Worm (Caenorhabditis elegans) whole organism, L4 larva: ENCODE results near the gene nspc-15.

ENCODE experiments used
- F10B5.3 ChIP-seq: sonication (generic microtip); optimal IDR thresholded peaks from 2 replicates; lab custom pipeline; 2016; ENCODE audit warnings: mild to moderate bottlenecking, missing genetic modification characterization, missing compliant biosample characterization
- F44E2.7 ChIP-seq: fragments of 200-800 bp; sonication (Bioruptor generic); IDR thresholded peaks from 2 replicates; pipeline ENCODE4 v2.1.2; 2022; ENCODE audit warnings: missing genetic modification characterization, missing compliant biosample characterization
- F49E8.2 ChIP-seq: sonication (generic microtip); optimal IDR thresholded peaks from 2 replicates; lab custom pipeline; 2016; ENCODE audit warnings: missing compliant biosample characterization, mild to moderate bottlenecking, missing genetic modification characterization, borderline replicate concordance
- T26A8.4 ChIP-seq: fragments of 200-800 bp; sonication (Bioruptor generic); IDR thresholded peaks from 2 replicates; pipeline ENCODE4 v1.3.6; 2022; ENCODE audit warnings: missing genetic modification characterization, missing compliant biosample characterization
- Y48G9A.11 ChIP-seq: fragments of 200-800 bp; sonication (Bioruptor generic); IDR thresholded peaks from 2 replicates; pipeline ENCODE4 v1.3.6; 2022; ENCODE audit warnings: missing genetic modification reagents, missing genetic modification characterization, missing compliant biosample characterization
- Y5F2A.4 ChIP-seq: fragments of 200-800 bp; sonication (Bioruptor generic); optimal IDR thresholded peaks from 2 replicates; lab custom pipeline; 2018; ENCODE audit warnings: mild to moderate bottlenecking, missing genetic modification characterization, missing compliant biosample characterization
- aha-1 ChIP-seq: fragments of 150-350 bp; peaks from one replicate; lab custom pipeline; 2014; ENCODE audit warnings: missing biosample characterization, missing genetic modification characterization
- ama-1 ChIP-seq: fragments of 150-350 bp; optimal IDR thresholded peaks from 2 replicates; lab custom pipeline; 2014; ENCODE audit warnings: inconsistent platforms, mixed read lengths
- ceh-20 ChIP-seq: fragments of 200-800 bp; sonication (Bioruptor generic); IDR thresholded peaks from 2 replicates; pipeline ENCODE4 v1.3.6; 2022; ENCODE audit warnings: missing genetic modification reagents, missing genetic modification characterization, missing compliant biosample characterization
- ceh-32 ChIP-seq: sonication (generic microtip); optimal IDR thresholded peaks from 2 replicates; lab custom pipeline; 2016; ENCODE audit warnings: mild to moderate bottlenecking, missing genetic modification characterization, missing compliant biosample characterization; ENCODE audit not compliant: poor library complexity
- ceh-44 ChIP-seq: fragments of 200-800 bp; sonication (Bioruptor generic); IDR thresholded peaks from 2 replicates; pipeline ENCODE4 v1.3.6; 2022; ENCODE audit warnings: missing genetic modification reagents, missing genetic modification characterization, missing compliant biosample characterization
- ceh-82 ChIP-seq: sonication (generic microtip); optimal IDR thresholded peaks from 2 replicates; lab custom pipeline; 2017; ENCODE audit warnings: missing biosample characterization, missing genetic modification characterization
- cey-2 ChIP-seq: sonication (generic microtip); optimal IDR thresholded peaks from 3 replicates; lab custom pipeline; 2017; ENCODE audit warnings: missing genetic modification characterization, mild to moderate bottlenecking, missing compliant biosample characterization, antibody characterized with exemption, borderline replicate concordance; ENCODE audit not compliant: insufficient read depth
- daf-16 ChIP-seq, 3 experiments: sonication (generic microtip); optimal IDR thresholded peaks; 2 replicates each; lab custom pipeline; 2016 to 2017; ENCODE audit warnings: missing genetic modification characterization in 3 of 3, missing genetic modification reagents in 3 of 3, mild to moderate bottlenecking in 2 of 3, missing compliant biosample characterization in 2 of 3, missing biosample characterization in 1 of 3, moderate library complexity in 1 of 3
- daf-19 ChIP-seq: fragments of 200-800 bp; sonication (Bioruptor generic); conservative IDR thresholded peaks from 2 replicates; pipeline ENCODE4 v1.3.6; 2022; ENCODE audit warnings: missing genetic modification characterization, missing compliant biosample characterization
- dmd-6 ChIP-seq: fragments of 200-800 bp; sonication (Bioruptor generic); IDR thresholded peaks from 2 replicates; pipeline ENCODE4 v1.3.6; 2022; ENCODE audit warnings: missing genetic modification reagents, missing genetic modification characterization, missing compliant biosample characterization
- dmd-8 ChIP-seq: fragments of 200-800 bp; sonication (Bioruptor generic); IDR thresholded peaks from 2 replicates; pipeline ENCODE4 v1.3.6; 2022; ENCODE audit warnings: missing genetic modification characterization, missing compliant biosample characterization
- dpl-1 ChIP-seq: fragments of 150-350 bp; optimal IDR thresholded peaks from 2 replicates; lab custom pipeline; 2014; ENCODE audit warnings: missing biosample characterization, missing genetic modification reagents, missing genetic modification characterization
- dve-1 ChIP-seq: sonication (generic microtip); optimal IDR thresholded peaks from 2 replicates; lab custom pipeline; 2017; ENCODE audit warnings: antibody characterized with exemption, mild to moderate bottlenecking, missing genetic modification characterization, missing compliant biosample characterization; ENCODE audit not compliant: insufficient read depth
- fos-1 ChIP-seq: fragments of 150-350 bp; optimal IDR thresholded peaks from 2 replicates; lab custom pipeline; 2014; ENCODE audit warnings: missing biosample characterization, missing genetic modification characterization
- gei-8 ChIP-seq: fragments of 200-800 bp; sonication (Bioruptor generic); optimal IDR thresholded peaks from 2 replicates; lab custom pipeline; 2018; ENCODE audit warnings: mild to moderate bottlenecking, missing genetic modification characterization, missing compliant biosample characterization
- hlh-11 ChIP-seq: fragments of 200-800 bp; sonication (Bioruptor generic); optimal IDR thresholded peaks from 2 replicates; lab custom pipeline; 2018; ENCODE audit warnings: mild to moderate bottlenecking, missing genetic modification characterization, missing compliant biosample characterization
- hmg-1.1 ChIP-seq: fragments of 200-800 bp; sonication (Bioruptor generic); IDR thresholded peaks from 2 replicates; pipeline ENCODE4 v1.3.6; 2022; ENCODE audit warnings: missing genetic modification reagents, missing genetic modification characterization, missing compliant biosample characterization
- jun-1 ChIP-seq: fragments of 150-350 bp; optimal IDR thresholded peaks from 2 replicates; lab custom pipeline; 2014; ENCODE audit warnings: missing biosample characterization, missing genetic modification reagents, missing genetic modification characterization
- lin-1 ChIP-seq: fragments of 200-800 bp; sonication (Bioruptor generic); IDR thresholded peaks from 2 replicates; pipeline ENCODE4 v1.3.6; 2022; ENCODE audit warnings: missing genetic modification reagents, missing genetic modification characterization, missing compliant biosample characterization
- lin-15B ChIP-seq: fragments of 150-350 bp; sonication (generic microtip); optimal IDR thresholded peaks from 3 replicates; lab custom pipeline; 2014; ENCODE audit warnings: missing biosample characterization, missing genetic modification characterization
- lsy-2 ChIP-seq, 2 experiments: fragments of 150-350 bp in 1 of 2; sonication (generic microtip) in 1 of 2; optimal IDR thresholded peaks; 2 replicates each; lab custom pipeline; 2014 to 2017; ENCODE audit warnings: missing biosample characterization in 2 of 2, missing genetic modification characterization in 2 of 2
- madf-5 ChIP-seq, 2 experiments: fragments of 200-800 bp; sonication (Bioruptor generic); IDR thresholded peaks; 2 replicates each; pipeline ENCODE4 v1.3.6; 2022; ENCODE audit warnings: missing compliant biosample characterization in 2 of 2, missing genetic modification characterization in 2 of 2
- mdl-1 ChIP-seq, 2 experiments: fragments of 150-350 bp in 1 of 2; sonication (generic microtip) in 1 of 2; optimal IDR thresholded peaks; 2 replicates each; lab custom pipeline; 2014 to 2017; ENCODE audit warnings: missing biosample characterization in 2 of 2, missing genetic modification characterization in 2 of 2
- mep-1 ChIP-seq: fragments of 150-350 bp; sonication (generic microtip); optimal IDR thresholded peaks from 3 replicates; lab custom pipeline; 2014; ENCODE audit warnings: missing biosample characterization, missing genetic modification characterization
- nhr-10 ChIP-seq: fragments of 150-350 bp; optimal IDR thresholded peaks from 2 replicates; lab custom pipeline; 2014; ENCODE audit warnings: missing biosample characterization, missing genetic modification characterization
- nhr-237 ChIP-seq: sonication (generic microtip); optimal IDR thresholded peaks from 2 replicates; lab custom pipeline; 2017; ENCODE audit warnings: missing biosample characterization, missing genetic modification characterization
- nhr-41 ChIP-seq: fragments of 200-800 bp; sonication (Bioruptor generic); IDR thresholded peaks from 2 replicates; pipeline ENCODE4 v1.3.6; 2022; ENCODE audit warnings: missing genetic modification reagents, missing genetic modification characterization, missing compliant biosample characterization
- nhr-48 ChIP-seq: sonication (generic microtip); optimal IDR thresholded peaks from 2 replicates; lab custom pipeline; 2016; ENCODE audit warnings: mild to moderate bottlenecking, missing genetic modification characterization, missing compliant biosample characterization
- nhr-6 ChIP-seq: fragments of 150-350 bp; optimal IDR thresholded peaks from 2 replicates; lab custom pipeline; 2014; ENCODE audit warnings: missing biosample characterization, missing genetic modification characterization
- nhr-77 ChIP-seq: fragments of 150-350 bp; optimal IDR thresholded peaks from 2 replicates; lab custom pipeline; 2014; ENCODE audit warnings: missing biosample characterization, missing genetic modification characterization
- php-3 ChIP-seq: fragments of 200-800 bp; sonication (Bioruptor generic); IDR thresholded peaks from 2 replicates; pipeline ENCODE4 v1.3.6; 2022; ENCODE audit warnings: missing genetic modification reagents, missing genetic modification characterization, missing compliant biosample characterization
- snpc-1.2 ChIP-seq: fragments of 200-800 bp; sonication (Bioruptor generic); IDR thresholded peaks from 2 replicates; pipeline ENCODE4 v1.3.6; 2022; ENCODE audit warnings: missing genetic modification reagents, missing genetic modification characterization, missing compliant biosample characterization
- unc-62 ChIP-seq, 3 experiments: fragments of 150-350 bp in 1 of 3; sonication (generic microtip); optimal IDR thresholded peaks in 2 of 3; peaks in 1 of 3; 1 replicate in 1 of 3; 2 replicates in 2 of 3; lab custom pipeline; 2014 to 2017; ENCODE audit warnings: missing biosample characterization in 3 of 3, missing genetic modification characterization in 3 of 3, missing genetic modification reagents in 3 of 3, missing genotype in 1 of 3
- zfp-3 ChIP-seq: fragments of 200-800 bp; sonication (Bioruptor generic); conservative IDR thresholded peaks from 2 replicates; pipeline ENCODE4 v1.3.6; 2022; ENCODE audit warnings: missing genetic modification reagents, missing genetic modification characterization, missing compliant biosample characterization
- zip-11 ChIP-seq: fragments of 200-800 bp; sonication (Bioruptor generic); IDR thresholded peaks from 2 replicates; pipeline ENCODE4 v1.3.6; 2022; ENCODE audit warnings: missing genetic modification characterization, missing compliant biosample characterization

Gene nspc-15

ce11 chrX:12367498-12367897 lies 7.0 kb downstream of the nspc-15 start (continued):
- TF ChIP-seq php-3 (GFP tag; lab: Robert Waterston, UW) (peak; percentile 65; the same call in 1 of the 2 replicates), zfp-3 (no peak), nhr-48 (no peak)

- no peak for TF ChIP-seq unc-62 (GFP tag; optimal IDR thresholded peaks at IDR 0.05 in 1 of 2; lab: Kevin White, UChicago)
- TF ChIP-seq unc-62 (tag; optimal IDR thresholded peaks at IDR 0.05; lab: Kevin White, UChicago): no peak
- no peak for TF ChIP-seq nhr-10 (tag; lab: Kevin White, UChicago)
- TF ChIP-seq nhr-237 (tag; lab: Kevin White, UChicago): no peak
- no peak for TF ChIP-seq nhr-77 (tag; lab: Kevin White, UChicago)
- no peak for TF ChIP-seq ceh-44 (GFP tag; lab: Robert Waterston, UW)
- no peak for TF ChIP-seq snpc-1.2 (GFP tag; lab: Robert Waterston, UW)
- TF ChIP-seq jun-1 (tag; lab: Kevin White, UChicago): no peak
- TF ChIP-seq ceh-20: no peak
- TF ChIP-seq Y48G9A.11 (GFP tag; lab: Robert Waterston, UW): no peak
- TF ChIP-seq ama-1: no peak
- TF ChIP-seq hmg-1.1: no peak
- no peak for TF ChIP-seq fos-1
- no peak for TF ChIP-seq cey-2
- TF ChIP-seq ceh-82 (tag; lab: Kevin White, UChicago): no peak
- no peak for TF ChIP-seq madf-5 (GFP tag; IDR thresholded peaks at IDR 0.05; lab: Robert Waterston, UW)
- no peak for TF ChIP-seq gei-8 (GFP tag; lab: Kevin White, UChicago)
- TF ChIP-seq dve-1 (tag; lab: Kevin White, UChicago): no peak
- no peak for TF ChIP-seq F44E2.7
- no peak for TF ChIP-seq mdl-1 (tag; optimal IDR thresholded peaks at IDR 0.05; lab: Kevin White, UChicago)
Observed at ce11 chrX:12371321-12371720, 10.8 kb downstream of the nspc-15 start, which contains the start of gene rif-1.2. Gene rif-1.2, minus strand, starts transcription at chrX:12371421.

ce11 chrX:12375783-12376182 lies 15.2 kb downstream of the nspc-15 start:
- no peak for TF ChIP-seq zip-11 (GFP tag; lab: Robert Waterston, UW)
- TF ChIP-seq unc-62 (GFP tag; optimal IDR thresholded peaks at IDR 0.05 in 1 of 2; lab: Kevin White, UChicago): peak in 1 of 2 experiments; percentile 90
- TF ChIP-seq unc-62 (tag; optimal IDR thresholded peaks at IDR 0.05; lab: Kevin White, UChicago): no peak

- TF ChIP-seq lin-1 (GFP tag; lab: Robert Waterston, UW): no peak
- TF ChIP-seq zip-11 (GFP tag; lab: Robert Waterston, UW): no peak
- no peak for TF ChIP-seq nhr-41 (GFP tag; lab: Robert Waterston, UW)
- TF ChIP-seq unc-62 (GFP tag; optimal IDR thresholded peaks at IDR 0.05 in 1 of 2; lab: Kevin White, UChicago): peak in 1 of 2 experiments; percentile 78
- no peak for TF ChIP-seq unc-62 (tag; optimal IDR thresholded peaks at IDR 0.05; lab: Kevin White, UChicago)
- TF ChIP-seq hlh-11 (tag; lab: Kevin White, UChicago): no peak
Observed at ce11 chrX:12378293-12378692, 17.7 kb downstream of the nspc-15 start, which contains the start of gene glb-13. Gene glb-13, minus strand, starts transcription at chrX:12378393.

- TF ChIP-seq F10B5.3 (tag; lab: Kevin White, UChicago) (no peak), aha-1 (peak; percentile 21)
Observed at ce11 chrX:12391380-12391779, 30.8 kb downstream of the nspc-15 start, which contains the start of gene nekl-3. Gene nekl-3, minus strand, starts transcription at chrX:12391480.

ce11 chrX:12393786-12394308 lies 33.3 kb downstream of the nspc-15 start, which contains the start of gene F17E5.2:
Gene F17E5.2, plus strand, starts transcription at chrX:12394258.
- TF ChIP-seq nhr-6 (tag; lab: Kevin White, UChicago) (peak; percentile 92), lin-15B (no peak), F49E8.2 (no peak), dmd-6 (GFP tag; lab: Robert Waterston, UW) (peak; percentile 93), dpl-1 (GFP tag; lab: Kevin White, UChicago) (peak; percentile 85), ceh-32 (tag; lab: Kevin White, UChicago) (peak; percentile 37), dmd-8 (GFP tag; lab: Robert Waterston, UW) (no peak), lsy-2 (tag; optimal IDR thresholded peaks at IDR 0.05; lab: Kevin White, UChicago) (peak; percentile 55 to 94), mep-1 (peak; percentile 98), Y5F2A.4 (GFP tag; lab: Kevin White, UChicago) (no peak), T26A8.4 (GFP tag; lab: Robert Waterston, UW) (no peak; the same call in 1 of the 2 replicates), daf-19 (0 out of 2 replicates have a peak, but pooled peaks have one; percentile 68), daf-16 (GFP tag; optimal IDR thresholded peaks at IDR 0.05; lab: Kevin White, UChicago) (peak; percentile 50 to 93), daf-16 (tag; optimal IDR thresholded peaks at IDR 0.05; lab: Kevin White, UChicago) (peak; percentile 94)
